Worm (Caenorhabditis elegans) whole organism, young adult: Measurements from ENCODE around the gene ugt-62.

Source experiments
- B0261.1 ChIP-seq: sonication (generic microtip); optimal IDR thresholded peaks from 2 replicates; lab custom pipeline; 2016; ENCODE audit warnings: mild to moderate bottlenecking, missing genetic modification characterization, moderate library complexity, missing compliant biosample characterization
- attf-6 ChIP-seq: fragments of 200-800 bp; sonication (Bioruptor generic); IDR thresholded peaks from 2 replicates; pipeline ENCODE4 v1.3.6; 2022; ENCODE audit warnings: missing genetic modification reagents, missing genetic modification characterization, missing compliant biosample characterization
- bed-1 ChIP-seq: fragments of 200-800 bp; sonication (Bioruptor generic); IDR thresholded peaks from 2 replicates; pipeline ENCODE4 v1.3.6; 2022; ENCODE audit warnings: missing genetic modification reagents, missing genetic modification characterization, missing compliant biosample characterization
- ccch-3 ChIP-seq: fragments of 200-800 bp; sonication (Bioruptor generic); optimal IDR thresholded peaks from 2 replicates; lab custom pipeline; 2018; ENCODE audit warnings: mild to moderate bottlenecking, missing genetic modification characterization, missing compliant biosample characterization
- ekl-4 ChIP-seq: fragments of 200-800 bp; sonication (Bioruptor generic); IDR thresholded peaks from 2 replicates; pipeline ENCODE4 v1.3.6; 2022; ENCODE audit warnings: missing genetic modification reagents, missing genetic modification characterization, missing compliant biosample characterization
- ets-4 ChIP-seq: fragments of 200-800 bp; sonication (Bioruptor generic); optimal IDR thresholded peaks from 2 replicates; lab custom pipeline; 2018; ENCODE audit warnings: mild to moderate bottlenecking, missing genetic modification characterization, missing compliant biosample characterization
- gei-17 ChIP-seq: fragments of 200-800 bp; sonication (Bioruptor generic); optimal IDR thresholded peaks from 2 replicates; lab custom pipeline; 2018; ENCODE audit warnings: mild to moderate bottlenecking, missing genetic modification characterization, missing compliant biosample characterization
- hlh-26 ChIP-seq: fragments of 200-800 bp; sonication (Bioruptor generic); conservative IDR thresholded peaks from 2 replicates; pipeline ENCODE4 v1.3.6; 2022; ENCODE audit warnings: missing genetic modification reagents, missing genetic modification characterization, missing compliant biosample characterization
- nfya-1 ChIP-seq: sonication (generic microtip); optimal IDR thresholded peaks from 2 replicates; lab custom pipeline; 2017; ENCODE audit warnings: antibody characterized with exemption, missing compliant biosample characterization, missing genetic modification characterization, borderline replicate concordance; ENCODE audit not compliant: insufficient read depth
- sea-2 ChIP-seq: fragments of 200-800 bp; sonication (Bioruptor generic); IDR thresholded peaks from 2 replicates; pipeline ENCODE4 v1.3.6; 2022; ENCODE audit warnings: missing genetic modification characterization, missing compliant biosample characterization
- unc-130 ChIP-seq: sonication (generic microtip); optimal IDR thresholded peaks from 2 replicates; lab custom pipeline; 2016; ENCODE audit warnings: missing genetic modification reagents, missing genetic modification characterization, missing compliant biosample characterization
- unc-62 ChIP-seq: fragments of 150-350 bp; optimal IDR thresholded peaks from 2 replicates; lab custom pipeline; 2014; ENCODE audit warnings: missing biosample characterization, missing genetic modification reagents, missing genetic modification characterization

- TF ChIP-seq unc-130 (no peak), bed-1 (no peak), ccch-3 (GFP tag; lab: Kevin White, UChicago) (no peak), ekl-4 (no peak), attf-6 (GFP tag; lab: Robert Waterston, UW) (no peak), unc-62 (no peak), B0261.1 (tag; lab: Kevin White, UChicago) (no peak), gei-17 (GFP tag; lab: Kevin White, UChicago) (no peak), nfya-1 (tag; lab: Kevin White, UChicago) (no peak), ets-4 (GFP tag; lab: Kevin White, UChicago) (no peak), hlh-26 (GFP tag; lab: Robert Waterston, UW) (no peak), sea-2 (GFP tag; lab: Robert Waterston, UW) (no peak)
Measured at ce11 chrIII:4502559-4503240, 37.7 kb downstream of the ugt-62 start.
